Fruit fly (Drosophila melanogaster) whole organism, prepupa: ENCODE measurements around the gene Ugt36A1.
A peak's percentile ranks its signal among the peaks of the same experiment; 100 is the strongest.

Experiments
- CG10631 ChIP-seq: fragments of 200-800 bp; sonication (Bioruptor generic); optimal IDR thresholded peaks from 2 replicates; lab custom pipeline; 2016; ENCODE audit warnings: missing biosample characterization, missing genetic modification characterization
- CG10669 ChIP-seq: fragments of 200-800 bp; sonication (Bioruptor generic); optimal IDR thresholded peaks from 3 replicates; lab custom pipeline; 2018; ENCODE audit warnings: missing biosample characterization, mild to moderate bottlenecking, missing genetic modification characterization, moderate library complexity
- CG11294 ChIP-seq: fragments of 200-800 bp; sonication (Bioruptor generic); IDR thresholded peaks from 2 replicates; pipeline ENCODE4 v1.3.6; 2022; ENCODE audit warnings: missing biosample characterization, missing genetic modification characterization
- CG15336 ChIP-seq: fragments of 200-800 bp; sonication (Bioruptor generic); IDR thresholded peaks from 2 replicates; pipeline ENCODE4 v1.3.6; 2022; ENCODE audit warnings: missing biosample characterization, missing genetic modification characterization
- CG1621 ChIP-seq: fragments of 200-800 bp; sonication (Bioruptor generic); optimal IDR thresholded peaks from 3 replicates; lab custom pipeline; 2018; ENCODE audit warnings: missing biosample characterization, mild to moderate bottlenecking, missing genetic modification characterization
- CG16779 ChIP-seq: fragments of 200-800 bp; sonication (Bioruptor generic); optimal IDR thresholded peaks from 3 replicates; lab custom pipeline; 2017; ENCODE audit warnings: missing biosample characterization, mild to moderate bottlenecking, missing genetic modification characterization
- CG3032 ChIP-seq: fragments of 200-800 bp; optimal IDR thresholded peaks from 2 replicates; lab custom pipeline; 2019; ENCODE audit warnings: missing biosample characterization, mild to moderate bottlenecking, missing genetic modification characterization, moderate library complexity
- CG31627 ChIP-seq: fragments of 200-800 bp; sonication (Bioruptor generic); optimal IDR thresholded peaks from 3 replicates; lab custom pipeline; 2016; ENCODE audit warnings: missing biosample characterization, missing genetic modification characterization
- CG34406 ChIP-seq: fragments of 200-800 bp; sonication (Bioruptor generic); optimal IDR thresholded peaks from 3 replicates; lab custom pipeline; 2016; ENCODE audit warnings: missing biosample characterization, missing genetic modification characterization
- CG3919 ChIP-seq: fragments of 200-800 bp; sonication (Bioruptor generic); optimal IDR thresholded peaks from 3 replicates; lab custom pipeline; 2016; ENCODE audit warnings: missing biosample characterization, missing genetic modification characterization
- CG4318 ChIP-seq: fragments of 200-800 bp; sonication (Bioruptor generic); optimal IDR thresholded peaks from 3 replicates; lab custom pipeline; 2017; ENCODE audit warnings: missing biosample characterization, mild to moderate bottlenecking, missing genetic modification characterization
- CG6163 ChIP-seq: fragments of 200-800 bp; sonication (Bioruptor generic); IDR thresholded peaks from 3 replicates; pipeline ENCODE4 v1.3.6; 2022; ENCODE audit warnings: missing biosample characterization, missing genetic modification characterization
- CG6792 ChIP-seq: fragments of 200-800 bp; sonication (Bioruptor generic); optimal IDR thresholded peaks from 3 replicates; lab custom pipeline; 2016; ENCODE audit warnings: missing biosample characterization, missing genetic modification characterization
- CG6854 ChIP-seq: fragments of 200-800 bp; sonication (Bioruptor generic); optimal IDR thresholded peaks from 2 replicates; lab custom pipeline; 2017; ENCODE audit warnings: missing biosample characterization, mild to moderate bottlenecking, missing genetic modification characterization
- CG7368 ChIP-seq: fragments of 200-800 bp; sonication (Bioruptor generic); optimal IDR thresholded peaks from 3 replicates; lab custom pipeline; 2016; ENCODE audit warnings: missing biosample characterization, missing genetic modification characterization
- CG8319 ChIP-seq: fragments of 200-800 bp; sonication (Bioruptor generic); optimal IDR thresholded peaks from 3 replicates; lab custom pipeline; 2016; ENCODE audit warnings: missing biosample characterization, missing genetic modification characterization
- CG8632 ChIP-seq: fragments of 200-800 bp; sonication (Bioruptor generic); optimal IDR thresholded peaks from 3 replicates; lab custom pipeline; 2016; ENCODE audit warnings: missing biosample characterization, missing genetic modification characterization
- CG9139 ChIP-seq: fragments of 200-800 bp; sonication (Bioruptor generic); optimal IDR thresholded peaks from 3 replicates; lab custom pipeline; 2017; ENCODE audit warnings: missing biosample characterization, mild to moderate bottlenecking, missing genetic modification characterization
- Eip75B ChIP-seq: fragments of 200-800 bp; sonication (Bioruptor generic); optimal IDR thresholded peaks from 3 replicates; lab custom pipeline; 2016; ENCODE audit warnings: missing biosample characterization, missing genetic modification characterization
- Eip78C ChIP-seq: fragments of 200-800 bp; sonication (Bioruptor generic); peaks from one replicate; lab custom pipeline; 2016; ENCODE audit warnings: missing biosample characterization, missing genetic modification characterization
- Eip93F ChIP-seq: fragments of 200-800 bp; sonication (Bioruptor generic); optimal IDR thresholded peaks from 2 replicates; lab custom pipeline; 2016; ENCODE audit warnings: missing biosample characterization, mild to moderate bottlenecking, missing genetic modification characterization
- Ets21C ChIP-seq: fragments of 200-800 bp; sonication (Bioruptor generic); optimal IDR thresholded peaks from 3 replicates; lab custom pipeline; 2016; ENCODE audit warnings: missing biosample characterization, missing genetic modification characterization
- Ets96B ChIP-seq: fragments of 200-800 bp; optimal IDR thresholded peaks from 2 replicates; lab custom pipeline; 2019; ENCODE audit warnings: missing biosample characterization, mild to moderate bottlenecking, missing genetic modification characterization, moderate library complexity
- Hr38 ChIP-seq: sonication (Bioruptor generic); optimal IDR thresholded peaks from 2 replicates; lab custom pipeline; 2016; ENCODE audit warnings: missing biosample characterization, missing genetic modification characterization
- Hr39 ChIP-seq: fragments of 200-800 bp; sonication (Bioruptor generic); optimal IDR thresholded peaks from 2 replicates; lab custom pipeline; 2016; ENCODE audit warnings: missing biosample characterization, missing genetic modification characterization
- Hr4 ChIP-seq: fragments of 200-800 bp; sonication (Bioruptor generic); optimal IDR thresholded peaks from 3 replicates; lab custom pipeline; 2016; ENCODE audit warnings: missing biosample characterization, missing genetic modification characterization
- Met ChIP-seq: fragments of 200-800 bp; sonication (Bioruptor generic); optimal IDR thresholded peaks from 3 replicates; lab custom pipeline; 2016; ENCODE audit warnings: missing biosample characterization, missing genetic modification characterization
- OdsH ChIP-seq: fragments of 200-800 bp; sonication (Bioruptor generic); optimal IDR thresholded peaks from 3 replicates; lab custom pipeline; 2016; ENCODE audit warnings: missing biosample characterization, missing genetic modification characterization
- Smox ChIP-seq: fragments of 200-800 bp; sonication (Bioruptor generic); optimal IDR thresholded peaks from 3 replicates; lab custom pipeline; 2016; ENCODE audit warnings: missing biosample characterization, missing genetic modification characterization
- Sox102F ChIP-seq: fragments of 200-800 bp; sonication (Bioruptor generic); optimal IDR thresholded peaks from 2 replicates; lab custom pipeline; 2016; ENCODE audit warnings: missing biosample characterization, mild to moderate bottlenecking, missing genetic modification characterization
- Sox14 ChIP-seq: fragments of 200-800 bp; sonication (Bioruptor generic); optimal IDR thresholded peaks from 3 replicates; lab custom pipeline; 2016; ENCODE audit warnings: missing biosample characterization, missing genetic modification characterization
- Sox15 ChIP-seq: fragments of 200-800 bp; sonication (Bioruptor generic); optimal IDR thresholded peaks from 3 replicates; lab custom pipeline; 2016; ENCODE audit warnings: missing biosample characterization, missing genetic modification characterization
- achi ChIP-seq: fragments of 200-800 bp; sonication (Bioruptor generic); optimal IDR thresholded peaks from 3 replicates; lab custom pipeline; 2016; ENCODE audit warnings: missing biosample characterization, missing genetic modification characterization
- acj6 ChIP-seq: fragments of 200-800 bp; sonication (Bioruptor generic); optimal IDR thresholded peaks from 3 replicates; lab custom pipeline; 2016; ENCODE audit warnings: missing biosample characterization, missing genetic modification characterization
- cyc ChIP-seq: fragments of 200-800 bp; sonication (Bioruptor generic); optimal IDR thresholded peaks from 3 replicates; lab custom pipeline; 2016; ENCODE audit warnings: missing biosample characterization, missing genetic modification characterization
- dac ChIP-seq: fragments of 200-800 bp; sonication (Bioruptor generic); optimal IDR thresholded peaks from 2 replicates; lab custom pipeline; 2017; ENCODE audit warnings: missing biosample characterization, mild to moderate bottlenecking, missing genetic modification characterization
- eg ChIP-seq: fragments of 200-800 bp; sonication (Bioruptor generic); IDR thresholded peaks from 3 replicates; pipeline ENCODE4 v1.3.6; 2022; ENCODE audit warnings: missing biosample characterization, missing genetic modification characterization
- esn ChIP-seq: fragments of 200-800 bp; sonication (Bioruptor generic); optimal IDR thresholded peaks from 2 replicates; lab custom pipeline; 2016; ENCODE audit warnings: missing biosample characterization, mild to moderate bottlenecking, missing genetic modification characterization, moderate library complexity
- fd59A ChIP-seq: fragments of 200-800 bp; sonication (Bioruptor generic); optimal IDR thresholded peaks from 2 replicates; lab custom pipeline; 2017; ENCODE audit warnings: missing biosample characterization, mild to moderate bottlenecking, missing genetic modification characterization, missing genetic modification reagents
- fd85E ChIP-seq: fragments of 200-800 bp; sonication (Bioruptor generic); optimal IDR thresholded peaks from 3 replicates; lab custom pipeline; 2016; ENCODE audit warnings: missing biosample characterization, missing genetic modification characterization
- fkh ChIP-seq: fragments of 200-800 bp; sonication (Bioruptor generic); optimal IDR thresholded peaks from 3 replicates; lab custom pipeline; 2017; ENCODE audit warnings: missing biosample characterization, mild to moderate bottlenecking, missing genetic modification characterization, moderate library complexity
- lz ChIP-seq: fragments of 200-800 bp; sonication (Bioruptor generic); optimal IDR thresholded peaks from 3 replicates; lab custom pipeline; 2016; ENCODE audit warnings: missing biosample characterization, missing genetic modification characterization
- net ChIP-seq: fragments of 200-800 bp; sonication (Bioruptor generic); optimal IDR thresholded peaks from 3 replicates; lab custom pipeline; 2016; ENCODE audit warnings: missing biosample characterization, missing genetic modification characterization
- salr ChIP-seq, 2 experiments: fragments of 200-800 bp; sonication (Bioruptor generic); optimal IDR thresholded peaks; 3 replicates each; lab custom pipeline; 2016 to 2018; ENCODE audit warnings: missing biosample characterization in 2 of 2, missing genetic modification characterization in 2 of 2, mild to moderate bottlenecking in 1 of 2
- spab ChIP-seq: fragments of 200-800 bp; sonication (Bioruptor generic); optimal IDR thresholded peaks from 2 replicates; lab custom pipeline; 2017; ENCODE audit warnings: missing biosample characterization, mild to moderate bottlenecking, missing genetic modification characterization, missing genetic modification reagents
- ss ChIP-seq, 2 experiments: fragments of 200-800 bp; sonication (Bioruptor generic); optimal IDR thresholded peaks; 2 replicates in 1 of 2; 3 replicates in 1 of 2; lab custom pipeline; 2017 to 2018; ENCODE audit warnings: mild to moderate bottlenecking in 2 of 2, missing biosample characterization in 2 of 2, missing genetic modification characterization in 2 of 2, moderate library complexity in 1 of 2
- svp ChIP-seq: fragments of 200-800 bp; sonication (Bioruptor generic); peaks from one replicate; lab custom pipeline; 2016; ENCODE audit warnings: missing biosample characterization, missing genetic modification characterization
- topi ChIP-seq: fragments of 200-800 bp; sonication (Bioruptor generic); optimal IDR thresholded peaks from 3 replicates; lab custom pipeline; 2016; ENCODE audit warnings: missing biosample characterization, missing genetic modification characterization
- vri ChIP-seq: fragments of 200-800 bp; sonication (Bioruptor generic); optimal IDR thresholded peaks from 3 replicates; lab custom pipeline; 2016; ENCODE audit warnings: missing biosample characterization, mild to moderate bottlenecking, missing genetic modification characterization

The Ugt36A1 gene

dm6 chr2L:3580668-3581172, 38.2 kb upstream of the Ugt36A1 start, which contains the start of gene sob (continued):
- TF ChIP-seq ss (GFP tag; optimal IDR thresholded peaks at IDR 0.05; lab: Kevin White, UChicago), result peak; percentile 59 to 70
- no peak for TF ChIP-seq salr (GFP tag; optimal IDR thresholded peaks at IDR 0.05; lab: Kevin White, UChicago)
- no peak for TF ChIP-seq lz (GFP tag; lab: Kevin White, UChicago)
- TF ChIP-seq CG3032 (tag; lab: Kevin White, UChicago), result no peak
- TF ChIP-seq vri (GFP tag; lab: Kevin White, UChicago), result peak; percentile 2
- no peak for TF ChIP-seq Ets21C (GFP tag; lab: Kevin White, UChicago)
- no peak for TF ChIP-seq spab
- no peak for TF ChIP-seq CG31627 (GFP tag; lab: Kevin White, UChicago)
- peak; percentile 70 for TF ChIP-seq svp (GFP tag; lab: Kevin White, UChicago)
- TF ChIP-seq CG8319 (GFP tag; lab: Kevin White, UChicago), result no peak
- no peak for TF ChIP-seq Hr38
- peak; percentile 26 for TF ChIP-seq CG9139

- TF ChIP-seq CG11294, result no peak
- no peak for TF ChIP-seq Hr4 (GFP tag; lab: Kevin White, UChicago)
- TF ChIP-seq fkh (GFP tag; lab: Kevin White, UChicago), result no peak
- peak; percentile 37 for TF ChIP-seq acj6 (GFP tag; lab: Kevin White, UChicago)
- TF ChIP-seq CG6163, result peak; percentile 70; the same call in 2 of the 3 replicates
- peak; percentile 70 for TF ChIP-seq CG3032 (tag; lab: Kevin White, UChicago)
- TF ChIP-seq Ets96B, result peak; percentile 84
- TF ChIP-seq Met (GFP tag; lab: Kevin White, UChicago), result peak; percentile 20
- peak; percentile 52 for TF ChIP-seq svp (GFP tag; lab: Kevin White, UChicago)
- peak; percentile 30 for TF ChIP-seq esn (GFP tag; lab: Kevin White, UChicago)
- no peak for TF ChIP-seq Smox
- peak; percentile 65 for TF ChIP-seq fd59A (GFP tag; lab: Kevin White, UChicago)
- TF ChIP-seq spab, result peak; percentile 61
- TF ChIP-seq fd85E, result no peak
- no peak for TF ChIP-seq eg (GFP tag; lab: Robert Waterston, UW)
- TF ChIP-seq CG6854 (GFP tag; lab: Kevin White, UChicago), result no peak
- peak; percentile 62 for TF ChIP-seq achi (GFP tag; lab: Kevin White, UChicago)
- TF ChIP-seq salr (GFP tag; optimal IDR thresholded peaks at IDR 0.05; lab: Kevin White, UChicago), result peak; percentile 0 to 74
- peak; percentile 69 for TF ChIP-seq CG10631
- peak; percentile 18 for TF ChIP-seq Sox15
- TF ChIP-seq CG7368 (GFP tag; lab: Kevin White, UChicago), result peak; percentile 23
- peak; percentile 92 for TF ChIP-seq Eip78C (GFP tag; lab: Kevin White, UChicago)
- TF ChIP-seq Ets21C (GFP tag; lab: Kevin White, UChicago), result no peak
- peak; percentile 59 for TF ChIP-seq OdsH (GFP tag; lab: Kevin White, UChicago)
- peak; percentile 64 for TF ChIP-seq Sox14
- peak; percentile 33 for TF ChIP-seq lz (GFP tag; lab: Kevin White, UChicago)
- TF ChIP-seq topi (GFP tag; lab: Kevin White, UChicago), result peak; percentile 37
- TF ChIP-seq Eip75B (GFP tag; lab: Kevin White, UChicago), result peak; percentile 71
- no peak for TF ChIP-seq Eip93F (GFP tag; lab: Kevin White, UChicago)
- peak; percentile 33 for TF ChIP-seq CG1621 (tag; lab: Kevin White, UChicago)
- TF ChIP-seq Sox102F, result no peak
- peak; percentile 28 for TF ChIP-seq net (GFP tag; lab: Kevin White, UChicago)
- TF ChIP-seq CG3919 (GFP tag; lab: Kevin White, UChicago), result peak; percentile 77
- no peak for TF ChIP-seq vri (GFP tag; lab: Kevin White, UChicago)
- peak; percentile 36 for TF ChIP-seq CG34406 (GFP tag; lab: Kevin White, UChicago)
- TF ChIP-seq CG8319 (GFP tag; lab: Kevin White, UChicago), result no peak
- peak; percentile 38 for TF ChIP-seq CG8632
- TF ChIP-seq CG4318 (GFP tag; lab: Kevin White, UChicago), result no peak
- peak; percentile 56 for TF ChIP-seq CG6792 (GFP tag; lab: Kevin White, UChicago)
- TF ChIP-seq cyc (GFP tag; lab: Kevin White, UChicago), result no peak
- TF ChIP-seq CG10669 (GFP tag; lab: Kevin White, UChicago), result peak; percentile 74
- TF ChIP-seq Hr39 (GFP tag; lab: Kevin White, UChicago), result peak; percentile 17
- no peak for TF ChIP-seq CG15336 (GFP tag; lab: Robert Waterston, UW)
- TF ChIP-seq CG16779 (tag; lab: Kevin White, UChicago), result no peak
- TF ChIP-seq dac (GFP tag; lab: Kevin White, UChicago), result no peak
- peak; percentile 60 for TF ChIP-seq CG9139
These were observed 36.2 kb upstream of the Ugt36A1 start for dm6 chr2L:3582692-3583091.
